Fruit fly (Drosophila melanogaster) whole organism, embryonic: ENCODE measurements around the gene HIP-R.

Source experiments
- Asciz ChIP-seq: fragments of 200-800 bp; sonication (Bioruptor generic); optimal IDR thresholded peaks from 2 replicates; lab custom pipeline; 2017; ENCODE audit warnings: missing biosample characterization, mild to moderate bottlenecking, missing genetic modification characterization, missing genetic modification reagents
- BtbVII ChIP-seq: fragments of 200-800 bp; sonication (Bioruptor generic); optimal IDR thresholded peaks from 3 replicates; lab custom pipeline; 2017; ENCODE audit warnings: missing biosample characterization, mild to moderate bottlenecking, missing genetic modification characterization
- CG1024 ChIP-seq: fragments of 200-800 bp; sonication (Bioruptor generic); IDR thresholded peaks from 2 replicates; pipeline ENCODE4 v1.3.6; 2022; ENCODE audit warnings: missing biosample characterization, missing genetic modification characterization
- CG10979 ChIP-seq: fragments of 200-800 bp; sonication (Bioruptor generic); optimal IDR thresholded peaks from 2 replicates; lab custom pipeline; 2018; ENCODE audit warnings: missing biosample characterization, mild to moderate bottlenecking, missing genetic modification characterization, moderate library complexity
- CG11093 ChIP-seq: fragments of 200-800 bp; sonication (Bioruptor generic); IDR thresholded peaks from 3 replicates; pipeline ENCODE4 v1.3.6; 2022; ENCODE audit warnings: missing biosample characterization, missing genetic modification characterization
- CG12659 ChIP-seq: fragments of 200-800 bp; sonication (Bioruptor generic); optimal IDR thresholded peaks from 3 replicates; lab custom pipeline; 2017; ENCODE audit warnings: mild to moderate bottlenecking, missing biosample characterization, missing genetic modification reagents, missing genetic modification characterization
- CG18599 ChIP-seq: fragments of 200-800 bp; sonication (Bioruptor generic); optimal IDR thresholded peaks from 3 replicates; lab custom pipeline; 2017; ENCODE audit warnings: missing biosample characterization, missing genetic modification characterization, mild to moderate bottlenecking, moderate library complexity, missing genetic modification reagents
- CG18619 ChIP-seq: fragments of 200-800 bp; sonication (Bioruptor generic); optimal IDR thresholded peaks from 3 replicates; lab custom pipeline; 2017; ENCODE audit warnings: missing biosample characterization, mild to moderate bottlenecking, missing genetic modification characterization
- CG2116 ChIP-seq: fragments of 200-800 bp; sonication (Bioruptor generic); optimal IDR thresholded peaks from 3 replicates; lab custom pipeline; 2018; ENCODE audit warnings: missing biosample characterization, mild to moderate bottlenecking, missing genetic modification characterization
- CG31224 ChIP-seq: fragments of 200-800 bp; sonication (Bioruptor generic); IDR thresholded peaks from 2 replicates; pipeline ENCODE4 v1.3.6; 2022; ENCODE audit warnings: missing biosample characterization, missing genetic modification characterization
- CG33213 ChIP-seq: fragments of 200-800 bp; sonication (Bioruptor generic); optimal IDR thresholded peaks from 3 replicates; lab custom pipeline; 2016; ENCODE audit warnings: missing biosample characterization, missing genetic modification characterization
- CG3847 ChIP-seq: fragments of 200-800 bp; sonication (Bioruptor generic); IDR thresholded peaks from 2 replicates; pipeline ENCODE4 v1.3.6; 2022; ENCODE audit warnings: missing biosample characterization, missing genetic modification characterization
- CG43689 ChIP-seq: fragments of 200-800 bp; sonication (Bioruptor generic); IDR thresholded peaks from 2 replicates; pipeline ENCODE4 v1.3.6; 2022; ENCODE audit warnings: missing biosample characterization, missing genetic modification characterization
- CG4404 ChIP-seq: fragments of 200-800 bp; sonication (Bioruptor generic); IDR thresholded peaks from 2 replicates; pipeline ENCODE4 v1.3.6; 2022; ENCODE audit warnings: missing biosample characterization, missing genetic modification characterization
- CG4617 ChIP-seq: fragments of 200-800 bp; sonication (Bioruptor generic); optimal IDR thresholded peaks from 3 replicates; lab custom pipeline; 2016; ENCODE audit warnings: missing biosample characterization, missing genetic modification characterization, borderline replicate concordance
- CG7271 ChIP-seq: fragments of 200-800 bp; sonication (Bioruptor generic); optimal IDR thresholded peaks from 2 replicates; lab custom pipeline; 2018; ENCODE audit warnings: missing biosample characterization, mild to moderate bottlenecking, missing genetic modification characterization, moderate library complexity
- CG7987 ChIP-seq: fragments of 200-800 bp; sonication (Bioruptor generic); optimal IDR thresholded peaks from 2 replicates; lab custom pipeline; 2018; ENCODE audit warnings: missing biosample characterization, mild to moderate bottlenecking, missing genetic modification characterization, moderate library complexity
- CG9437 ChIP-seq: fragments of 200-800 bp; sonication (Bioruptor generic); optimal IDR thresholded peaks from 2 replicates; lab custom pipeline; 2018; ENCODE audit warnings: missing biosample characterization, mild to moderate bottlenecking, missing genetic modification characterization
- CG9797 ChIP-seq: fragments of 200-800 bp; sonication (Bioruptor generic); optimal IDR thresholded peaks from 3 replicates; lab custom pipeline; 2018; ENCODE audit warnings: missing biosample characterization, mild to moderate bottlenecking, missing genetic modification characterization
- ERR ChIP-seq: fragments of 200-800 bp; sonication (Bioruptor generic); optimal IDR thresholded peaks from 2 replicates; lab custom pipeline; 2016; ENCODE audit warnings: missing biosample characterization, missing genetic modification characterization
- Elba2 ChIP-seq: fragments of 200-800 bp; sonication (Bioruptor generic); optimal IDR thresholded peaks from 3 replicates; lab custom pipeline; 2016; ENCODE audit warnings: missing biosample characterization, missing genetic modification characterization
- Gsc ChIP-seq: fragments of 200-800 bp; sonication (Bioruptor generic); IDR thresholded peaks from 2 replicates; pipeline ENCODE4 v1.3.6; 2022; ENCODE audit warnings: missing biosample characterization, missing genetic modification characterization
- HHEX ChIP-seq: fragments of 200-800 bp; sonication (Bioruptor generic); optimal IDR thresholded peaks from 3 replicates; lab custom pipeline; 2017; ENCODE audit warnings: missing biosample characterization, mild to moderate bottlenecking, missing genetic modification characterization, missing genetic modification reagents
- HLH3B ChIP-seq: fragments of 200-800 bp; sonication (Bioruptor generic); IDR thresholded peaks from 2 replicates; pipeline ENCODE4 v1.3.6; 2022; ENCODE audit warnings: missing biosample characterization, missing genetic modification characterization
- Hey ChIP-seq: fragments of 200-800 bp; sonication (Bioruptor generic); optimal IDR thresholded peaks from 3 replicates; lab custom pipeline; 2018; ENCODE audit warnings: missing biosample characterization, mild to moderate bottlenecking, missing genetic modification characterization
- HmgD ChIP-seq: fragments of 200-800 bp; sonication (Bioruptor generic); optimal IDR thresholded peaks from 3 replicates; lab custom pipeline; 2016; ENCODE audit warnings: missing biosample characterization, missing genetic modification characterization
- Hmx ChIP-seq: fragments of 200-800 bp; sonication (Bioruptor generic); optimal IDR thresholded peaks from 2 replicates; lab custom pipeline; 2016; ENCODE audit warnings: missing biosample characterization, missing genetic modification characterization
- Hr78 ChIP-seq, 2 experiments: fragments of 200-800 bp in 1 of 2; fragments of >200 bp in 1 of 2; sonication (Bioruptor generic) in 1 of 2; optimal IDR thresholded peaks; 2 replicates each; lab custom pipeline; 2017 to 2019; ENCODE audit warnings: missing biosample characterization in 2 of 2, missing genetic modification characterization in 2 of 2, mild to moderate bottlenecking in 1 of 2, moderate library complexity in 1 of 2
- Kr ChIP-seq: fragments of 200-800 bp; sonication (Bioruptor generic); optimal IDR thresholded peaks from 2 replicates; lab custom pipeline; 2017; ENCODE audit warnings: missing biosample characterization, mild to moderate bottlenecking, missing genetic modification characterization
- NC2α ChIP-seq: fragments of 200-800 bp; sonication (Bioruptor generic); optimal IDR thresholded peaks from 2 replicates; lab custom pipeline; 2016; ENCODE audit warnings: missing biosample characterization, missing genetic modification characterization
- Oaz ChIP-seq: fragments of 200-800 bp; sonication (Bioruptor generic); IDR thresholded peaks from 2 replicates; pipeline ENCODE4 v1.3.6; 2022; ENCODE audit warnings: missing biosample characterization, missing genetic modification characterization
- Side ChIP-seq: fragments of 200-800 bp; sonication (Bioruptor generic); optimal IDR thresholded peaks from 2 replicates; lab custom pipeline; 2016; ENCODE audit warnings: missing biosample characterization, missing genetic modification characterization
- Trl ChIP-seq, 3 experiments: fragments of >200 bp in 2 of 3; fragments of 200-800 bp in 1 of 3; sonication (Bioruptor generic) in 1 of 3; optimal IDR thresholded peaks; 2 replicates in 1 of 3; 3 replicates in 2 of 3; lab custom pipeline; 2016 to 2017; ENCODE audit warnings: missing biosample characterization in 1 of 3, missing genetic modification characterization in 1 of 3
- br ChIP-seq: fragments of >200 bp; optimal IDR thresholded peaks from 2 replicates; lab custom pipeline; 2017
- caup ChIP-seq: fragments of 200-800 bp; sonication (Bioruptor generic); optimal IDR thresholded peaks from 3 replicates; lab custom pipeline; 2017; ENCODE audit warnings: missing biosample characterization, mild to moderate bottlenecking, missing genetic modification characterization, moderate library complexity; ENCODE audit not compliant: severe bottlenecking
- da ChIP-seq: fragments of 200-800 bp; sonication (Bioruptor generic); optimal IDR thresholded peaks from 2 replicates; lab custom pipeline; 2016; ENCODE audit warnings: missing biosample characterization, missing genetic modification characterization
- fd96Cb ChIP-seq: fragments of 200-800 bp; sonication (Bioruptor generic); optimal IDR thresholded peaks from 2 replicates; lab custom pipeline; 2018; ENCODE audit warnings: missing biosample characterization, mild to moderate bottlenecking, missing genetic modification characterization, moderate library complexity
- gt ChIP-seq: fragments of 200-800 bp; sonication (Bioruptor generic); IDR thresholded peaks from 2 replicates; pipeline ENCODE4 v1.3.6; 2022; ENCODE audit warnings: missing biosample characterization, missing genetic modification characterization
- hbn ChIP-seq: fragments of 200-800 bp; sonication (Bioruptor generic); IDR thresholded peaks from 2 replicates; pipeline ENCODE4 v1.3.6; 2022; ENCODE audit warnings: missing biosample characterization, missing genetic modification characterization; ENCODE audit not compliant: partially characterized antibody
- her ChIP-seq: fragments of 200-800 bp; sonication (Bioruptor generic); optimal IDR thresholded peaks from 2 replicates; lab custom pipeline; 2016; ENCODE audit warnings: missing biosample characterization, missing genetic modification characterization
- oc ChIP-seq: fragments of 200-800 bp; sonication (Bioruptor generic); optimal IDR thresholded peaks from 2 replicates; lab custom pipeline; 2018; ENCODE audit warnings: missing biosample characterization, mild to moderate bottlenecking, missing genetic modification characterization, moderate library complexity
- pho ChIP-seq: fragments of 200-800 bp; sonication (Bioruptor generic); optimal IDR thresholded peaks from 2 replicates; lab custom pipeline; 2016; ENCODE audit warnings: missing biosample characterization, missing genetic modification characterization
- rib ChIP-seq: fragments of 200-800 bp; sonication (Bioruptor generic); IDR thresholded peaks from 2 replicates; pipeline ENCODE4 v1.3.6; 2022; ENCODE audit warnings: missing biosample characterization, missing genetic modification characterization
- scrt ChIP-seq: fragments of 200-800 bp; sonication (Bioruptor generic); optimal IDR thresholded peaks from 2 replicates; lab custom pipeline; 2018; ENCODE audit warnings: missing biosample characterization, mild to moderate bottlenecking, missing genetic modification characterization, moderate library complexity
- sd ChIP-seq: fragments of 200-800 bp; sonication (Bioruptor generic); optimal IDR thresholded peaks from 3 replicates; lab custom pipeline; 2018; ENCODE audit warnings: missing biosample characterization, mild to moderate bottlenecking, missing genetic modification characterization, moderate library complexity
- seq ChIP-seq: fragments of 200-800 bp; sonication (Bioruptor generic); IDR thresholded peaks from 2 replicates; pipeline ENCODE4 v1.3.6; 2022; ENCODE audit warnings: missing biosample characterization, missing genetic modification characterization
- sim ChIP-seq: fragments of 200-800 bp; sonication (Bioruptor generic); IDR thresholded peaks from 2 replicates; pipeline ENCODE4 v1.3.6; 2022; ENCODE audit warnings: missing biosample characterization, missing genetic modification characterization
- tio ChIP-seq: fragments of 200-800 bp; sonication (Bioruptor generic); optimal IDR thresholded peaks from 2 replicates; lab custom pipeline; 2017; ENCODE audit warnings: missing biosample characterization, missing genetic modification characterization, inconsistent platforms
- tup ChIP-seq: fragments of 200-800 bp; sonication (Bioruptor generic); optimal IDR thresholded peaks from 2 replicates; lab custom pipeline; 2016; ENCODE audit warnings: missing biosample characterization, mild to moderate bottlenecking, missing genetic modification characterization, moderate library complexity
- zf30C ChIP-seq: fragments of 200-800 bp; sonication (Bioruptor generic); optimal IDR thresholded peaks from 3 replicates; lab custom pipeline; 2018; ENCODE audit warnings: missing biosample characterization, mild to moderate bottlenecking, missing genetic modification characterization

Gene HIP-R

dm6 chrX:3774277-3774676 lies 15.5 kb upstream of the HIP-R start (continued):
- TF ChIP-seq Hr78 (GFP tag; optimal IDR thresholded peaks at IDR 0.05; lab: Kevin White, UChicago) (peak in 1 of 2 experiments; percentile 1), HmgD (GFP tag; lab: Kevin White, UChicago) (peak; percentile 70), CG31224 (GFP tag; lab: Robert Waterston, UW) (peak; percentile 91), Hmx (GFP tag; lab: Kevin White, UChicago) (peak; percentile 75), pho (GFP tag; lab: Kevin White, UChicago) (peak; percentile 92), HHEX (peak; percentile 92), gt (no peak), tio (GFP tag; lab: Kevin White, UChicago) (peak; percentile 84), tup (GFP tag; lab: Kevin White, UChicago) (no peak), CG2116 (GFP tag; lab: Kevin White, UChicago) (peak; percentile 44), NC2α (GFP tag; lab: Kevin White, UChicago) (peak; percentile 52), HLH3B (GFP tag; lab: Robert Waterston, UW) (peak; percentile 90), da (GFP tag; lab: Kevin White, UChicago) (peak; percentile 55), CG33213 (peak; percentile 69), CG7271 (tag; lab: Kevin White, UChicago) (peak; percentile 74), CG11093 (GFP tag; lab: Robert Waterston, UW) (peak; percentile 80), caup (peak; percentile 92), her (peak; percentile 92), oc (tag; lab: Kevin White, UChicago) (peak; percentile 67), ERR (GFP tag; lab: Kevin White, UChicago) (peak; percentile 89), Oaz (GFP tag; lab: Robert Waterston, UW) (peak; percentile 83), sim (GFP tag; lab: Robert Waterston, UW) (peak; percentile 70; the same call in 1 of the 2 replicates), seq (peak; percentile 93), Gsc (GFP tag; lab: Robert Waterston, UW) (no peak), fd96Cb (tag; lab: Kevin White, UChicago) (peak; percentile 74), CG7987 (GFP tag; lab: Kevin White, UChicago) (peak; percentile 86), rib (GFP tag; lab: Robert Waterston, UW) (peak; percentile 95), CG10979 (tag; lab: Kevin White, UChicago) (peak; percentile 62), CG9437 (GFP tag; lab: Kevin White, UChicago) (peak; percentile 79), CG12659 (peak; percentile 94), Elba2 (peak; percentile 46), Hey (tag; lab: Kevin White, UChicago) (peak; percentile 62), CG18599 (peak; percentile 97), CG43689 (GFP tag; lab: Robert Waterston, UW) (no peak; the same call in 1 of the 2 replicates), zf30C (no peak), CG9797 (GFP tag; lab: Kevin White, UChicago) (no peak), BtbVII (peak; percentile 92), CG1024 (peak; percentile 75), br (lab: Kevin White, UChicago) (no peak), Asciz (GFP tag; lab: Kevin White, UChicago) (peak; percentile 78), CG4404 (peak; percentile 83), Side (GFP tag; lab: Kevin White, UChicago) (peak; percentile 91), scrt (GFP tag; lab: Kevin White, UChicago) (peak; percentile 89), Kr (GFP tag; lab: Kevin White, UChicago) (no peak), CG18619 (GFP tag; lab: Kevin White, UChicago) (peak; percentile 84), hbn (GFP tag; lab: Robert Waterston, UW) (no peak), CG3847 (GFP tag; lab: Robert Waterston, UW) (peak; percentile 94), Trl (optimal IDR thresholded peaks at IDR 0.05; lab: Kevin White, UChicago) (no peak), Trl (GFP tag; optimal IDR thresholded peaks at IDR 0.05; lab: Kevin White, UChicago) (peak; percentile 90), CG4617 (GFP tag; lab: Kevin White, UChicago) (peak; percentile 57), sd (tag; lab: Kevin White, UChicago) (peak; percentile 83)
